Worm (Caenorhabditis elegans) whole organism, midembryonic: ENCODE data around the gene F44E2.4.

Source experiments
- med-1 ChIP-seq: sonication (generic microtip); optimal IDR thresholded peaks from 2 replicates; lab custom pipeline; 2017; ENCODE audit warnings: missing genetic modification characterization, mild to moderate bottlenecking, missing compliant biosample characterization, antibody characterized with exemption, missing genetic modification reagents; ENCODE audit not compliant: insufficient read depth
- ztf-23 ChIP-seq: fragments of 200-800 bp; sonication (Bioruptor generic); IDR thresholded peaks from 2 replicates; pipeline ENCODE4 v1.3.6; 2022; ENCODE audit warnings: missing genetic modification reagents, missing genetic modification characterization, missing compliant biosample characterization

DNA sequence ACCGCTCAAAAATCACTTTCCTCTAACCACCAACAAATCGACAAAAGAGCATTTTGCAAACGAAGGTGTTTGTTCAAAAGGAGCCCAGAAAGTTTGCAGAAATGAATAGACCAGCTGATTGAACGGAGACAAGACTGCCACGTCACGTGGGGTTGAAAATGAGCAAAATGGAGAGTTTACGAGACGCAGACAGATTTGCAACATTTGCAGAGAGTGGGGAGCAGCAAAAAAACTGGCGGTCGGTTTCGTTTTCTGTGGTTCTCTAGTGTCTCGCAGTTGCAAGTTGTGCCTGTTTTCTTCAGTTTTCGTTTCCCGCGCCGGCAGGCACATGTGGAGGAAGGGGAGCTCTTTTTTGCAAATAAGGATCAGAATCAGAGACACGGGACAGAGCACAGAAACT, 52.8 kb downstream of the F44E2.4 start:
- no peak for TF ChIP-seq med-1 (GFP tag; lab: Kevin White, UChicago)
- TF ChIP-seq ztf-23 (GFP tag; lab: Robert Waterston, UW): no peak
